Worm (Caenorhabditis elegans) whole organism, L4 larva: ENCODE data around the gene T05A7.11.

Experiments used
- F10B5.3 ChIP-seq: sonication (generic microtip); optimal IDR thresholded peaks from 2 replicates; lab custom pipeline; 2016; ENCODE audit warnings: mild to moderate bottlenecking, missing genetic modification characterization, missing compliant biosample characterization
- F49E8.2 ChIP-seq: sonication (generic microtip); optimal IDR thresholded peaks from 2 replicates; lab custom pipeline; 2016; ENCODE audit warnings: missing compliant biosample characterization, mild to moderate bottlenecking, missing genetic modification characterization, borderline replicate concordance
- T26A8.4 ChIP-seq: fragments of 200-800 bp; sonication (Bioruptor generic); IDR thresholded peaks from 2 replicates; pipeline ENCODE4 v1.3.6; 2022; ENCODE audit warnings: missing genetic modification characterization, missing compliant biosample characterization
- Y105C5A.15 ChIP-seq: fragments of 200-800 bp; sonication (Bioruptor generic); IDR thresholded peaks from 2 replicates; pipeline ENCODE4 v1.3.6; 2022; ENCODE audit warnings: missing genetic modification characterization, missing compliant biosample characterization
- Y48G9A.11 ChIP-seq: fragments of 200-800 bp; sonication (Bioruptor generic); IDR thresholded peaks from 2 replicates; pipeline ENCODE4 v1.3.6; 2022; ENCODE audit warnings: missing genetic modification reagents, missing genetic modification characterization, missing compliant biosample characterization
- Y5F2A.4 ChIP-seq: fragments of 200-800 bp; sonication (Bioruptor generic); optimal IDR thresholded peaks from 2 replicates; lab custom pipeline; 2018; ENCODE audit warnings: mild to moderate bottlenecking, missing genetic modification characterization, missing compliant biosample characterization
- aha-1 ChIP-seq: fragments of 150-350 bp; peaks from one replicate; lab custom pipeline; 2014; ENCODE audit warnings: missing biosample characterization, missing genetic modification characterization
- arid-1 ChIP-seq: fragments of 200-800 bp; sonication (Bioruptor generic); conservative IDR thresholded peaks from 2 replicates; pipeline ENCODE4 v1.3.6; 2022; ENCODE audit warnings: missing genetic modification reagents, missing genetic modification characterization, missing compliant biosample characterization
- ceh-20 ChIP-seq: fragments of 200-800 bp; sonication (Bioruptor generic); IDR thresholded peaks from 2 replicates; pipeline ENCODE4 v1.3.6; 2022; ENCODE audit warnings: missing genetic modification reagents, missing genetic modification characterization, missing compliant biosample characterization
- ceh-44 ChIP-seq: fragments of 200-800 bp; sonication (Bioruptor generic); IDR thresholded peaks from 2 replicates; pipeline ENCODE4 v1.3.6; 2022; ENCODE audit warnings: missing genetic modification reagents, missing genetic modification characterization, missing compliant biosample characterization
- ceh-82 ChIP-seq: sonication (generic microtip); optimal IDR thresholded peaks from 2 replicates; lab custom pipeline; 2017; ENCODE audit warnings: missing biosample characterization, missing genetic modification characterization
- ces-1 ChIP-seq: fragments of 150-350 bp; sonication (generic microtip); optimal IDR thresholded peaks from 4 replicates; lab custom pipeline; 2014; ENCODE audit warnings: missing biosample characterization, missing genetic modification reagents, missing genetic modification characterization
- daf-12 ChIP-seq: fragments of 150-350 bp; optimal IDR thresholded peaks from 2 replicates; lab custom pipeline; 2014; ENCODE audit warnings: missing biosample characterization, missing genetic modification reagents, missing genetic modification characterization
- daf-16 ChIP-seq, 3 experiments: sonication (generic microtip); optimal IDR thresholded peaks; 2 replicates each; lab custom pipeline; 2016 to 2017; ENCODE audit warnings: missing genetic modification characterization in 3 of 3, missing genetic modification reagents in 3 of 3, mild to moderate bottlenecking in 2 of 3, missing compliant biosample characterization in 2 of 3, missing biosample characterization in 1 of 3, moderate library complexity in 1 of 3
- daf-19 ChIP-seq: fragments of 200-800 bp; sonication (Bioruptor generic); conservative IDR thresholded peaks from 2 replicates; pipeline ENCODE4 v1.3.6; 2022; ENCODE audit warnings: missing genetic modification characterization, missing compliant biosample characterization
- dmd-9 ChIP-seq: fragments of 200-800 bp; sonication (Bioruptor generic); IDR thresholded peaks from 2 replicates; pipeline ENCODE4 v1.3.6; 2022; ENCODE audit warnings: missing genetic modification reagents, missing genetic modification characterization, missing compliant biosample characterization
- dpl-1 ChIP-seq: fragments of 150-350 bp; optimal IDR thresholded peaks from 2 replicates; lab custom pipeline; 2014; ENCODE audit warnings: missing biosample characterization, missing genetic modification reagents, missing genetic modification characterization
- dve-1 ChIP-seq: sonication (generic microtip); optimal IDR thresholded peaks from 2 replicates; lab custom pipeline; 2017; ENCODE audit warnings: antibody characterized with exemption, mild to moderate bottlenecking, missing genetic modification characterization, missing compliant biosample characterization; ENCODE audit not compliant: insufficient read depth
- egl-27 ChIP-seq: sonication (generic microtip); optimal IDR thresholded peaks from 3 replicates; lab custom pipeline; 2017; ENCODE audit warnings: missing biosample characterization, missing genetic modification reagents, missing genetic modification characterization
- gei-8 ChIP-seq: fragments of 200-800 bp; sonication (Bioruptor generic); optimal IDR thresholded peaks from 2 replicates; lab custom pipeline; 2018; ENCODE audit warnings: mild to moderate bottlenecking, missing genetic modification characterization, missing compliant biosample characterization
- hlh-11 ChIP-seq: fragments of 200-800 bp; sonication (Bioruptor generic); optimal IDR thresholded peaks from 2 replicates; lab custom pipeline; 2018; ENCODE audit warnings: mild to moderate bottlenecking, missing genetic modification characterization, missing compliant biosample characterization
- hlh-30 ChIP-seq: sonication (generic microtip); optimal IDR thresholded peaks from 2 replicates; lab custom pipeline; 2017; ENCODE audit warnings: antibody characterized with exemption, mild to moderate bottlenecking, missing genetic modification characterization, missing compliant biosample characterization; ENCODE audit not compliant: insufficient read depth
- lin-13 ChIP-seq: fragments of 150-350 bp; optimal IDR thresholded peaks from 2 replicates; lab custom pipeline; 2014; ENCODE audit warnings: missing biosample characterization, missing genetic modification reagents, missing genetic modification characterization
- lin-29 ChIP-seq: fragments of 200-800 bp; sonication (Bioruptor generic); IDR thresholded peaks from 2 replicates; pipeline ENCODE4 v1.3.6; 2022; ENCODE audit warnings: missing genetic modification reagents, missing genetic modification characterization, missing compliant biosample characterization
- lin-39 ChIP-seq: fragments of 150-350 bp; optimal IDR thresholded peaks from 2 replicates; lab custom pipeline; 2014; ENCODE audit warnings: missing biosample characterization, missing genetic modification reagents, missing genetic modification characterization
- madf-5 ChIP-seq, 2 experiments: fragments of 200-800 bp; sonication (Bioruptor generic); IDR thresholded peaks; 2 replicates each; pipeline ENCODE4 v1.3.6; 2022; ENCODE audit warnings: missing compliant biosample characterization in 2 of 2, missing genetic modification characterization in 2 of 2
- madf-9 ChIP-seq: fragments of 200-800 bp; sonication (Bioruptor generic); conservative IDR thresholded peaks from 2 replicates; pipeline ENCODE4 v1.3.6; 2022; ENCODE audit warnings: missing genetic modification reagents, missing genetic modification characterization, missing compliant biosample characterization
- mdl-1 ChIP-seq, 2 experiments: fragments of 150-350 bp in 1 of 2; sonication (generic microtip) in 1 of 2; optimal IDR thresholded peaks; 2 replicates each; lab custom pipeline; 2014 to 2017; ENCODE audit warnings: missing biosample characterization in 2 of 2, missing genetic modification characterization in 2 of 2
- mdt-29 ChIP-seq: fragments of 200-800 bp; sonication (Bioruptor generic); IDR thresholded peaks from 2 replicates; pipeline ENCODE4 v1.3.6; 2022; ENCODE audit warnings: missing genetic modification reagents, missing genetic modification characterization, missing compliant biosample characterization
- mep-1 ChIP-seq: fragments of 150-350 bp; sonication (generic microtip); optimal IDR thresholded peaks from 3 replicates; lab custom pipeline; 2014; ENCODE audit warnings: missing biosample characterization, missing genetic modification characterization
- mes-2 ChIP-seq: sonication (generic microtip); optimal IDR thresholded peaks from 2 replicates; lab custom pipeline; 2016; ENCODE audit warnings: missing genotype, mild to moderate bottlenecking, missing genetic modification characterization, missing compliant biosample characterization; ENCODE audit not compliant: poor library complexity, severe bottlenecking
- nhr-111 ChIP-seq: fragments of 200-800 bp; sonication (Bioruptor generic); optimal IDR thresholded peaks from 2 replicates; lab custom pipeline; 2018; ENCODE audit warnings: mild to moderate bottlenecking, missing genetic modification characterization, missing compliant biosample characterization
- nhr-237 ChIP-seq: sonication (generic microtip); optimal IDR thresholded peaks from 2 replicates; lab custom pipeline; 2017; ENCODE audit warnings: missing biosample characterization, missing genetic modification characterization
- nhr-25 ChIP-seq: sonication (generic microtip); optimal IDR thresholded peaks from 2 replicates; lab custom pipeline; 2017; ENCODE audit warnings: missing genetic modification characterization, mild to moderate bottlenecking, missing compliant biosample characterization, antibody characterized with exemption, moderate library complexity, borderline replicate concordance; ENCODE audit not compliant: insufficient read depth
- nhr-42 ChIP-seq: fragments of 200-800 bp; sonication (Bioruptor generic); IDR thresholded peaks from 2 replicates; pipeline ENCODE4 v1.3.6; 2022; ENCODE audit warnings: missing genetic modification characterization, missing compliant biosample characterization
- nhr-48 ChIP-seq: sonication (generic microtip); optimal IDR thresholded peaks from 2 replicates; lab custom pipeline; 2016; ENCODE audit warnings: mild to moderate bottlenecking, missing genetic modification characterization, missing compliant biosample characterization
- nhr-6 ChIP-seq: fragments of 150-350 bp; optimal IDR thresholded peaks from 2 replicates; lab custom pipeline; 2014; ENCODE audit warnings: missing biosample characterization, missing genetic modification characterization
- pha-4 ChIP-seq, 2 experiments: fragments of 150-350 bp in 1 of 2; fragments of 200-800 bp in 1 of 2; sonication (Bioruptor generic) in 1 of 2; IDR thresholded peaks in 1 of 2; optimal IDR thresholded peaks in 1 of 2; 2 replicates each; pipeline versions ENCODE4 v1.3.6 to Lab custom; 2014 to 2022; ENCODE audit warnings: missing genetic modification characterization in 2 of 2, missing genetic modification reagents in 2 of 2, missing biosample characterization in 1 of 2, missing compliant biosample characterization in 1 of 2
- php-3 ChIP-seq: fragments of 200-800 bp; sonication (Bioruptor generic); IDR thresholded peaks from 2 replicates; pipeline ENCODE4 v1.3.6; 2022; ENCODE audit warnings: missing genetic modification reagents, missing genetic modification characterization, missing compliant biosample characterization
- pqm-1 ChIP-seq: sonication (generic microtip); optimal IDR thresholded peaks from 2 replicates; lab custom pipeline; 2017; ENCODE audit warnings: missing biosample characterization, missing genetic modification characterization
- rbr-2 ChIP-seq: sonication (generic microtip); optimal IDR thresholded peaks from 2 replicates; lab custom pipeline; 2016; ENCODE audit warnings: missing genotype, missing genetic modification characterization, missing compliant biosample characterization
- sdz-12 ChIP-seq: fragments of 200-800 bp; sonication (Bioruptor generic); optimal IDR thresholded peaks from 2 replicates; lab custom pipeline; 2018; ENCODE audit warnings: mild to moderate bottlenecking, missing genetic modification characterization, missing compliant biosample characterization
- skn-1 ChIP-seq: fragments of 150-350 bp; optimal IDR thresholded peaks from 2 replicates; lab custom pipeline; 2014; ENCODE audit warnings: missing biosample characterization, missing genetic modification characterization
- snpc-1.2 ChIP-seq: fragments of 200-800 bp; sonication (Bioruptor generic); IDR thresholded peaks from 2 replicates; pipeline ENCODE4 v1.3.6; 2022; ENCODE audit warnings: missing genetic modification reagents, missing genetic modification characterization, missing compliant biosample characterization
- spr-1 ChIP-seq: sonication (generic microtip); optimal IDR thresholded peaks from 2 replicates; lab custom pipeline; 2016; ENCODE audit warnings: mild to moderate bottlenecking, missing genetic modification characterization, missing compliant biosample characterization
- tra-1 ChIP-seq: fragments of 200-800 bp; sonication (Bioruptor generic); IDR thresholded peaks from 2 replicates; pipeline ENCODE4 v1.3.6; 2022; ENCODE audit warnings: missing genetic modification reagents, missing genetic modification characterization, missing compliant biosample characterization
- unc-130 ChIP-seq: sonication (generic microtip); optimal IDR thresholded peaks from 2 replicates; lab custom pipeline; 2016; ENCODE audit warnings: missing genetic modification reagents, missing genetic modification characterization, missing compliant biosample characterization
- unc-62 ChIP-seq, 3 experiments: fragments of 150-350 bp in 1 of 3; sonication (generic microtip); optimal IDR thresholded peaks in 2 of 3; peaks in 1 of 3; 1 replicate in 1 of 3; 2 replicates in 2 of 3; lab custom pipeline; 2014 to 2017; ENCODE audit warnings: missing biosample characterization in 3 of 3, missing genetic modification characterization in 3 of 3, missing genetic modification reagents in 3 of 3, missing genotype in 1 of 3
- ztf-11 ChIP-seq: fragments of 150-350 bp; optimal IDR thresholded peaks from 2 replicates; lab custom pipeline; 2014; ENCODE audit warnings: missing biosample characterization, missing genetic modification characterization

T05A7.11 gene

DNA sequence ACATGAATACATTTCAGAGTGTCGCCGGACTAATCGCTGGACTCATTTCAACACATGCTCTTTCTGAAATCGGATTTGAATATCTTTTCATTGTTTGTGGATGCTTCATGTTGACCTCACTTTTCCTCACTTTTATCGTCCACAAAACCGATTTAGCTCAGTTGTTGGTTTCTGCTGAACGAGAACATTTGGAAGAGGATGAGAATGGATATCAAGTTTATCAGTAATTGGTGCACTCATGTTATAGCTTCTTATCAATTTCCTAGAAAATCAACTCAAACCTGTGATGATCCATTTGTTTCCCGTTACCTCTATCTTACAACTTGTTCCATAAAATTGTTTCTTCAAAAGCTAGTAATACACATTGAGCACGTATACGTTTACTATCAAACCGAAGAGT lies 30.8 kb upstream of the T05A7.11 start:
- TF ChIP-seq daf-16 (GFP tag; optimal IDR thresholded peaks at IDR 0.05; lab: Kevin White, UChicago): peak in 1 of 2 experiments; percentile 6
- TF ChIP-seq daf-16 (tag; optimal IDR thresholded peaks at IDR 0.05; lab: Kevin White, UChicago): no peak
- peak; percentile 60 for TF ChIP-seq aha-1 (tag; lab: Kevin White, UChicago)
- no peak for TF ChIP-seq daf-12 (tag; lab: Kevin White, UChicago)
- TF ChIP-seq hlh-30 (tag; lab: Kevin White, UChicago): no peak
- 0 out of 2 replicates have a peak, but pooled peaks have one; percentile 62 for TF ChIP-seq Y105C5A.15
- no peak for TF ChIP-seq nhr-6 (tag; lab: Kevin White, UChicago)
- TF ChIP-seq pqm-1: no peak
- TF ChIP-seq lin-29 (GFP tag; lab: Robert Waterston, UW): no peak
- TF ChIP-seq F49E8.2 (tag; lab: Kevin White, UChicago): peak; percentile 47
- TF ChIP-seq ces-1 (GFP tag; lab: Kevin White, UChicago): no peak
- TF ChIP-seq nhr-237: no peak
- no peak for TF ChIP-seq ztf-11 (tag; lab: Kevin White, UChicago)
- no peak for TF ChIP-seq spr-1 (tag; lab: Kevin White, UChicago)
- TF ChIP-seq T26A8.4 (GFP tag; lab: Robert Waterston, UW): peak; percentile 40; the same call in 1 of the 2 replicates
- TF ChIP-seq mdt-29 (GFP tag; lab: Robert Waterston, UW): no peak
- TF ChIP-seq pha-4 (GFP tag; IDR thresholded peaks at IDR 0.05; lab: Robert Waterston, UW): no peak
- no peak for TF ChIP-seq pha-4 (tag; optimal IDR thresholded peaks at IDR 0.05; lab: Kevin White, UChicago)
- TF ChIP-seq ceh-82 (tag; lab: Kevin White, UChicago): no peak
- no peak for TF ChIP-seq nhr-111 (GFP tag; lab: Kevin White, UChicago)
- TF ChIP-seq nhr-25 (tag; lab: Kevin White, UChicago): no peak
- TF ChIP-seq arid-1: peak; percentile 20; the same call in 1 of the 2 replicates
- no peak for TF ChIP-seq hlh-11
- no peak for TF ChIP-seq Y48G9A.11 (GFP tag; lab: Robert Waterston, UW)
- TF ChIP-seq dve-1 (tag; lab: Kevin White, UChicago): no peak
- TF ChIP-seq egl-27 (tag; lab: Kevin White, UChicago): no peak
- no peak for TF ChIP-seq nhr-42 (GFP tag; lab: Robert Waterston, UW)
- no peak for TF ChIP-seq php-3
- TF ChIP-seq daf-19 (GFP tag; lab: Robert Waterston, UW): no peak
- TF ChIP-seq gei-8 (GFP tag; lab: Kevin White, UChicago): no peak
- no peak for TF ChIP-seq ceh-20 (GFP tag; lab: Robert Waterston, UW)
- TF ChIP-seq dpl-1 (GFP tag; lab: Kevin White, UChicago): no peak
- TF ChIP-seq madf-5 (GFP tag; IDR thresholded peaks at IDR 0.05; lab: Robert Waterston, UW): no peak
- no peak for TF ChIP-seq tra-1
- TF ChIP-seq mes-2 (tag; lab: Kevin White, UChicago): peak; percentile 7
- no peak for TF ChIP-seq dmd-9 (GFP tag; lab: Robert Waterston, UW)
- TF ChIP-seq skn-1: no peak
- TF ChIP-seq madf-9 (GFP tag; lab: Robert Waterston, UW): no peak
- no peak for TF ChIP-seq unc-130 (GFP tag; lab: Kevin White, UChicago)
- no peak for TF ChIP-seq unc-62 (GFP tag; optimal IDR thresholded peaks at IDR 0.05 in 1 of 2; lab: Kevin White, UChicago)
- no peak for TF ChIP-seq unc-62 (tag; optimal IDR thresholded peaks at IDR 0.05; lab: Kevin White, UChicago)
- TF ChIP-seq sdz-12 (GFP tag; lab: Kevin White, UChicago): no peak
- TF ChIP-seq mep-1 (tag; lab: Kevin White, UChicago): no peak
- TF ChIP-seq F10B5.3 (tag; lab: Kevin White, UChicago): no peak
- no peak for TF ChIP-seq ceh-44 (GFP tag; lab: Robert Waterston, UW)
- no peak for TF ChIP-seq nhr-48 (tag; lab: Kevin White, UChicago)
- no peak for TF ChIP-seq snpc-1.2 (GFP tag; lab: Robert Waterston, UW)
- TF ChIP-seq mdl-1 (tag; optimal IDR thresholded peaks at IDR 0.05; lab: Kevin White, UChicago): no peak
- TF ChIP-seq lin-13: no peak
- no peak for TF ChIP-seq lin-39 (tag; lab: Kevin White, UChicago)
- no peak for TF ChIP-seq rbr-2 (tag; lab: Kevin White, UChicago)
- TF ChIP-seq Y5F2A.4: no peak
